Worm (Caenorhabditis elegans): ENCODE measurements around the gene fbxa-89.

Gene fbxa-89

DNA sequence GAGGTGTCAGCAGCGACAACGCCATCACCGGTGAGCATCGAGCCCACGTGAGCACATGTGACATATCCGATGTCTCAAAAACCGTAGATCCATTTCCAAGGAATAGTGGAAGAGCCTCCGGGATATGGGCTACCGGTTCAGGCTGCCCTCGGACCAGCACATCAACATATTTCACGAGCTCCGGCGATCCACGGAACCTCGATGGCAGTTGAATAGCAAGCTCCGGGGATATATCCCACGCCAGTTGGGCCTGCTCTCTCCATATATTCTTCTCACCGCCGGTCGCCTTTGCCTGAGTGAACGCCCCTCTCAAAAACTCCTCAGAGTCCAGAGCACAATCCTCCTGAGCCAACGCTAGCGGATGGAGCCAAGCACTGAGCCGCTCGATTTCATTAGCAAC is 23.8 kb downstream of the fbxa-89 start:
- TF ChIP-seq ceh-63 (GFP tag; optimal IDR thresholded peaks at IDR 0.05) (no peak), lir-3 (tag; optimal IDR thresholded peaks at IDR 0.05; ENCODE audit: poor library complexity) (no peak), pax-3 (tag; optimal IDR thresholded peaks at IDR 0.05) (no peak), nhr-20 (tag; optimal IDR thresholded peaks at IDR 0.05) (no peak), ztf-11 (tag; optimal IDR thresholded peaks at IDR 0.05) (no peak), egl-27 (tag; optimal IDR thresholded peaks at IDR 0.05) (no peak), unc-130 (tag; optimal IDR thresholded peaks at IDR 0.05) (no peak), rnt-1 (tag; optimal IDR thresholded peaks at IDR 0.05) (no peak), aly-2 (tag; optimal IDR thresholded peaks at IDR 0.05) (no peak), tlp-1 (tag; optimal IDR thresholded peaks at IDR 0.05) (no peak), Y116A8C.19 (tag; optimal IDR thresholded peaks at IDR 0.05; ENCODE audit: borderline replicate concordance) (no peak), mep-1 (tag; optimal IDR thresholded peaks at IDR 0.05) (no peak), fos-1 (tag; optimal IDR thresholded peaks at IDR 0.05) (no peak), ets-5 (GFP tag; IDR thresholded peaks at IDR 0.05) (no peak), nhr-71 (tag; optimal IDR thresholded peaks at IDR 0.05) (no peak)

DNA sequence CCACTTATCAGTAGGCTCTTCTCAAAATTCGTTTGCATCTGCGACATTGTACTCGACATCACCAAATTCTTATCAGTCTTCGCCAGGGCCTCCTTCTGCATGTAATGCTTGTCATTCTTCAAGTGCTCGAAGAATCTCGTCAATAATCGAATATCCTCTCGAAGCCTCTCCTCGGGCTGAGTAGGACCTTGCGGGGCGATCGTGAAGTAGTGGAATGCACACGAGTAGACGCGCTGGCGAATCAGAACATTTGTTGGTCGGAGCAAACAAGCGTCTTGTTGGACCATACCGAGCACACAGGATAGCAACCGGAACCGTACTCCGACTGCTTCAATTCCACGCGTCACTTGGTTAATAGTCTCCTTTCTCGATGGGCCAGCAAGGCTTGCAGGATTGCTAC is 24.4 kb downstream of the fbxa-89 start:
- no peak for TF ChIP-seq ztf-4 (tag; optimal IDR thresholded peaks at IDR 0.05)
- no peak for TF ChIP-seq egl-13 (tag; optimal IDR thresholded peaks at IDR 0.05)
- TF ChIP-seq fkh-8 (tag; optimal IDR thresholded peaks at IDR 0.05), result no peak
- TF ChIP-seq mab-9 (GFP tag; IDR thresholded peaks at IDR 0.05), result no peak
- TF ChIP-seq nhr-12 (tag; optimal IDR thresholded peaks at IDR 0.05), result no peak
- TF ChIP-seq ets-5 (GFP tag; IDR thresholded peaks at IDR 0.05), result no peak
- no peak for TF ChIP-seq nhr-71 (tag; optimal IDR thresholded peaks at IDR 0.05)
- no peak for TF ChIP-seq swsn-7 (tag; optimal IDR thresholded peaks at IDR 0.05)
- no peak for TF ChIP-seq tlp-1 (tag; optimal IDR thresholded peaks at IDR 0.05)
- TF ChIP-seq snpc-4 (tag; optimal IDR thresholded peaks at IDR 0.05), result no peak
- TF ChIP-seq unc-130 (tag; optimal IDR thresholded peaks at IDR 0.05), result no peak
- no peak for TF ChIP-seq pqm-1 (tag; optimal IDR thresholded peaks at IDR 0.05)
- TF ChIP-seq nhr-90 (tag; optimal IDR thresholded peaks at IDR 0.05; ENCODE audit: poor library complexity), result no peak
- TF ChIP-seq lir-3 (tag; optimal IDR thresholded peaks at IDR 0.05; ENCODE audit: poor library complexity), result no peak
- TF ChIP-seq lin-15B (tag; optimal IDR thresholded peaks at IDR 0.05), result no peak
- TF ChIP-seq sox-4 (tag; optimal IDR thresholded peaks at IDR 0.05), result no peak
- no peak for TF ChIP-seq snu-23 (GFP tag; optimal IDR thresholded peaks at IDR 0.05)
- no peak for TF ChIP-seq C34B4.2 (tag; optimal IDR thresholded peaks at IDR 0.05)
- no peak for TF ChIP-seq fkh-4 (tag; optimal IDR thresholded peaks at IDR 0.05; ENCODE audit: borderline replicate concordance)
- no peak for TF ChIP-seq fos-1 (tag; optimal IDR thresholded peaks at IDR 0.05)

DNA sequence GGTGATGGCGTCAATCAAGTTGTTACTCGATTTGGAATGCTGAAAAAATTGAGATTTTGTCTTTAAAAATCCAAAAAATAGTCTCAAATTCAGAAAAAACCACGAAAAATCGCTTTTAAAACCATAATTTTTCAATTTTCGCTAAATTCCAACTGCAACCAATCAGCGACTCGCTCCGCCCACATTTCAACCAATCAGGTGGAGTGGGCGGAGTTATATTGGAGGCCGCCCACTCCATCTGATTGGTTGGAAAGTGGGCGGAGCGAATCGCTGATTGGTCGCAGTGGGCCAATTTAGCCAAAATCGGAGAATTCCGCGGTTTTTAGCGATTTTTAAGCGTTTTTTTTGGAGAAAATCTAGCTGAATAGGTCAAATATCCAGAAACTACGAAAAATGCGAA is 33.8 kb downstream of the fbxa-89 start:
- no peak for TF ChIP-seq efl-1 (optimal IDR thresholded peaks at IDR 0.05)
- peak in 1 of 2 experiments; percentile 46 for TF ChIP-seq efl-1 (GFP tag; optimal IDR thresholded peaks at IDR 0.05 in 1 of 2)
- no peak for TF ChIP-seq dpl-1 (GFP tag; optimal IDR thresholded peaks at IDR 0.05)

DNA sequence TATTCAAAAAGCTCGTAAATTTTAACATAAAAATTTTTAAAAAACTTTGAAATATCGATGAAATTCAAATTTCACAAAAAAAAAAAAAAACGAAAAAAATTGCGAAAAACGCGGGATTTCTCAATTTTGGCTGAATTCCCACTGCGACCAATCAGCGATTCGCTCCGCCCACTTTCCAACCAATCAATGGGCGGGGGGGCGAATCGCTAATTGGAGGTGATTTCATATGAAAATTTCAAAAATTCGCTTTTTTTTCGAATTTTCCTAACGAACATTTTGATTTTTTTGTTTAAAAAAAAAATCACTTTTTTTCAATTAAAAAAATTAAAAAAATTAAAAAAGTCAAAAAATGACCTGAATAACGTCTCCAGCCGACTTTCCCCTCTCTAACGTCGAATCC is 34.4 kb downstream of the fbxa-89 start:
- TF ChIP-seq snpc-4 (tag; optimal IDR thresholded peaks at IDR 0.05) (no peak), blmp-1 (tag; optimal IDR thresholded peaks at IDR 0.05) (no peak), isw-1 (GFP tag; IDR thresholded peaks at IDR 0.05) (no peak), nhr-71 (tag; optimal IDR thresholded peaks at IDR 0.05) (no peak), aly-2 (tag; optimal IDR thresholded peaks at IDR 0.05) (no peak)

DNA sequence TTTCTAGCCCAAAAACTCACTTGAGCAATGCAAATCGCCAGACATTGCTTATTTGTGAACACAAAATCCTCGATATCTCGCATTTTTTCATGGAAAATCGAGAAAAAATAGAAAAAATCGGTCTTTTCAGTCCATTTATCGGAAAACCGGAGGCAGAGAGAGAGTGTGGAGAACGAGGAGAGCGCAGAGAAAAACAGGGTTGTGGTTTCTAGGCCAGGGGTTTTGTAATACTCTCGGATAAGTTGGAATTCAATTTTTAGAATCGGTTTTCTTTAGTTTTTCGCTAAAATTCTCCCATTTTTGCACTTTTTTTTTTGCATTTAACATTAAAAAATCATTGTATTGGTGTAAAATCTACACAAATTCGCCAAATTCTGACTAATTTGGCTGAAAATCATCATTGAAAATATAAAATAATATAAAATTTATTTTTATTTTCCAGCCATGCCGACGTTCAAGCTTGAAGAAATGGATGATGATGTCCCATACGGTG is 37.7 kb downstream of the fbxa-89 start, which contains the start of the genes Y75B8A.24 and Y75B8A.25:
TSS of gene Y75B8A.24 (minus strand) at position 155 of the 493 bp plus-strand sequence.
TSS of gene Y75B8A.25 (plus strand) at position 443 of the 493 bp plus-strand sequence.
- TF ChIP-seq ceh-8 (GFP tag; optimal IDR thresholded peaks at IDR 0.05), result peak; percentile 43
- TF ChIP-seq tlp-1 (tag; optimal IDR thresholded peaks at IDR 0.05), result no peak
- TF ChIP-seq rnt-1 (tag; optimal IDR thresholded peaks at IDR 0.05), result peak; percentile 99
- peak; percentile 54 to 73 (median 72) for TF ChIP-seq ceh-82 (tag; optimal IDR thresholded peaks at IDR 0.05)
- peak; percentile 97 for TF ChIP-seq fkh-4 (tag; optimal IDR thresholded peaks at IDR 0.05; ENCODE audit: borderline replicate concordance)
- TF ChIP-seq fos-1 (tag; optimal IDR thresholded peaks at IDR 0.05), result peak; percentile 26
- TF ChIP-seq ces-1 (GFP tag; optimal IDR thresholded peaks at IDR 0.05), result no peak
- TF ChIP-seq aha-1 (tag; optimal IDR thresholded peaks at IDR 0.05), result peak; percentile 1
- no peak for TF ChIP-seq mef-2 (tag; optimal IDR thresholded peaks at IDR 0.05)
- TF ChIP-seq snpc-4 (tag; optimal IDR thresholded peaks at IDR 0.05), result peak; percentile 87
- TF ChIP-seq efl-1 (optimal IDR thresholded peaks at IDR 0.05), result peak; percentile 87 to 90
- peak; percentile 85 to 98 for TF ChIP-seq efl-1 (GFP tag; optimal IDR thresholded peaks at IDR 0.05 in 1 of 2)
- TF ChIP-seq ceh-90 (tag; optimal IDR thresholded peaks at IDR 0.05), result peak; percentile 95
- peak; percentile 78 for TF ChIP-seq Y116A8C.19 (tag; optimal IDR thresholded peaks at IDR 0.05; ENCODE audit: borderline replicate concordance)
- TF ChIP-seq ets-5 (GFP tag; IDR thresholded peaks at IDR 0.05), result no peak
- TF ChIP-seq ztf-11 (tag; optimal IDR thresholded peaks at IDR 0.05), result peak in 1 of 2 experiments; percentile 95
- TF ChIP-seq elt-2 (tag; optimal IDR thresholded peaks at IDR 0.05), result peak; percentile 69
- TF ChIP-seq ceh-88 (GFP tag; IDR thresholded peaks at IDR 0.05), result peak; percentile 38; the same call in 1 of the 2 replicates
- peak; percentile 87 for TF ChIP-seq mep-1 (tag; optimal IDR thresholded peaks at IDR 0.05)
- TF ChIP-seq C16A3.4 (tag; optimal IDR thresholded peaks at IDR 0.05), result peak; percentile 21

Measured in whole organism, L1 larva.